Fruit fly (Drosophila melanogaster) whole organism, embryonic: ENCODE measurements around the gene Ptpmeg2.

ENCODE experiments used
- Asciz ChIP-seq: fragments of 200-800 bp; sonication (Bioruptor generic); optimal IDR thresholded peaks from 2 replicates; lab custom pipeline; 2017; ENCODE audit warnings: missing biosample characterization, mild to moderate bottlenecking, missing genetic modification characterization, missing genetic modification reagents
- CG10147 ChIP-seq: fragments of 200-800 bp; sonication (Bioruptor generic); optimal IDR thresholded peaks from 2 replicates; lab custom pipeline; 2019; ENCODE audit warnings: missing biosample characterization, mild to moderate bottlenecking, missing genetic modification characterization, moderate library complexity
- CG1024 ChIP-seq: fragments of 200-800 bp; sonication (Bioruptor generic); IDR thresholded peaks from 2 replicates; pipeline ENCODE4 v1.3.6; 2022; ENCODE audit warnings: missing biosample characterization, missing genetic modification characterization
- CG10565 ChIP-seq: fragments of 200-800 bp; sonication (Bioruptor generic); optimal IDR thresholded peaks from 3 replicates; lab custom pipeline; 2016; ENCODE audit warnings: missing biosample characterization, mild to moderate bottlenecking, missing genetic modification characterization
- CG11085 ChIP-seq: fragments of 200-800 bp; sonication (Bioruptor generic); IDR thresholded peaks from 2 replicates; pipeline ENCODE4 v1.3.6; 2022; ENCODE audit warnings: missing biosample characterization, missing genetic modification characterization
- CG15011 ChIP-seq: fragments of 200-800 bp; sonication (Bioruptor generic); optimal IDR thresholded peaks from 3 replicates; lab custom pipeline; 2018; ENCODE audit warnings: missing biosample characterization, mild to moderate bottlenecking, missing genetic modification characterization
- CG1832 ChIP-seq: fragments of 200-800 bp; sonication (Bioruptor generic); optimal IDR thresholded peaks from 2 replicates; lab custom pipeline; 2017; ENCODE audit warnings: missing biosample characterization, mild to moderate bottlenecking, missing genetic modification characterization, inconsistent platforms
- CG31388 ChIP-seq: fragments of 200-800 bp; sonication (Bioruptor generic); optimal IDR thresholded peaks from 2 replicates; lab custom pipeline; 2016; ENCODE audit warnings: missing biosample characterization, missing genetic modification characterization
- CG32532 ChIP-seq: fragments of 200-800 bp; sonication (Bioruptor generic); IDR thresholded peaks from 2 replicates; pipeline ENCODE4 v1.3.6; 2022; ENCODE audit warnings: missing biosample characterization, missing genetic modification characterization
- CG32772 ChIP-seq: fragments of 200-800 bp; sonication (Bioruptor generic); IDR thresholded peaks from 2 replicates; pipeline ENCODE4 v1.3.6; 2022; ENCODE audit warnings: missing biosample characterization, missing genetic modification characterization
- CG3281 ChIP-seq: fragments of 200-800 bp; sonication (Bioruptor generic); optimal IDR thresholded peaks from 3 replicates; lab custom pipeline; 2017; ENCODE audit warnings: missing biosample characterization, mild to moderate bottlenecking, missing genetic modification characterization
- CG4820 ChIP-seq: fragments of 200-800 bp; sonication (Bioruptor generic); optimal IDR thresholded peaks from 3 replicates; lab custom pipeline; 2016; ENCODE audit warnings: missing biosample characterization, missing genetic modification characterization
- CG6683 ChIP-seq: fragments of 200-800 bp; sonication (Bioruptor generic); optimal IDR thresholded peaks from 2 replicates; lab custom pipeline; 2017; ENCODE audit warnings: missing biosample characterization, mild to moderate bottlenecking, missing genetic modification characterization, missing genetic modification reagents
- Dbx ChIP-seq: fragments of 200-800 bp; sonication (Bioruptor generic); IDR thresholded peaks from 3 replicates; pipeline ENCODE4 v1.3.6; 2022; ENCODE audit warnings: missing biosample characterization, missing genetic modification characterization
- Fer3 ChIP-seq: fragments of 200-800 bp; sonication (Bioruptor generic); optimal IDR thresholded peaks from 2 replicates; lab custom pipeline; 2018; ENCODE audit warnings: missing biosample characterization, mild to moderate bottlenecking, missing genetic modification characterization, moderate library complexity
- HHEX ChIP-seq: fragments of 200-800 bp; sonication (Bioruptor generic); optimal IDR thresholded peaks from 3 replicates; lab custom pipeline; 2017; ENCODE audit warnings: missing biosample characterization, mild to moderate bottlenecking, missing genetic modification characterization, missing genetic modification reagents
- HmgZ ChIP-seq: fragments of 200-800 bp; sonication (Bioruptor generic); optimal IDR thresholded peaks from 2 replicates; lab custom pipeline; 2018; ENCODE audit warnings: missing biosample characterization, mild to moderate bottlenecking, missing genetic modification characterization
- Hr78 ChIP-seq, 2 experiments: fragments of 200-800 bp in 1 of 2; fragments of >200 bp in 1 of 2; sonication (Bioruptor generic) in 1 of 2; optimal IDR thresholded peaks; 2 replicates each; lab custom pipeline; 2017 to 2019; ENCODE audit warnings: missing biosample characterization in 2 of 2, missing genetic modification characterization in 2 of 2, mild to moderate bottlenecking in 1 of 2, moderate library complexity in 1 of 2
- NC2β ChIP-seq: fragments of 200-800 bp; sonication (Bioruptor generic); optimal IDR thresholded peaks from 2 replicates; lab custom pipeline; 2016; ENCODE audit warnings: missing biosample characterization, missing genetic modification characterization
- NK7.1 ChIP-seq: fragments of 200-800 bp; sonication (Bioruptor generic); optimal IDR thresholded peaks from 3 replicates; lab custom pipeline; 2016; ENCODE audit warnings: missing biosample characterization, missing genetic modification characterization
- NfI ChIP-seq: fragments of 200-800 bp; sonication (Bioruptor generic); optimal IDR thresholded peaks from 3 replicates; lab custom pipeline; 2018; ENCODE audit warnings: missing biosample characterization, mild to moderate bottlenecking, missing genetic modification characterization, moderate library complexity
- Oaz ChIP-seq: fragments of 200-800 bp; sonication (Bioruptor generic); IDR thresholded peaks from 2 replicates; pipeline ENCODE4 v1.3.6; 2022; ENCODE audit warnings: missing biosample characterization, missing genetic modification characterization
- Pdp1 ChIP-seq, 2 experiments: fragments of 200-800 bp; sonication (Bioruptor generic); optimal IDR thresholded peaks; 3 replicates each; lab custom pipeline; 2016; ENCODE audit warnings: missing biosample characterization in 2 of 2, missing genetic modification characterization in 2 of 2, mild to moderate bottlenecking in 1 of 2, moderate library complexity in 1 of 2
- Six4 ChIP-seq: fragments of 200-800 bp; sonication (Bioruptor generic); optimal IDR thresholded peaks from 2 replicates; lab custom pipeline; 2016; ENCODE audit warnings: missing biosample characterization, missing genetic modification characterization
- Trl ChIP-seq, 3 experiments: fragments of >200 bp in 2 of 3; fragments of 200-800 bp in 1 of 3; sonication (Bioruptor generic) in 1 of 3; optimal IDR thresholded peaks; 2 replicates in 1 of 3; 3 replicates in 2 of 3; lab custom pipeline; 2016 to 2017; ENCODE audit warnings: missing biosample characterization in 1 of 3, missing genetic modification characterization in 1 of 3
- Vsx1 ChIP-seq: fragments of 200-800 bp; sonication (Bioruptor generic); optimal IDR thresholded peaks from 2 replicates; lab custom pipeline; 2017; ENCODE audit warnings: missing biosample characterization, mild to moderate bottlenecking, missing genetic modification characterization, missing genetic modification reagents
- Xbp1 ChIP-seq: fragments of 200-800 bp; sonication (Bioruptor generic); optimal IDR thresholded peaks from 3 replicates; lab custom pipeline; 2016; ENCODE audit warnings: missing biosample characterization, mild to moderate bottlenecking, missing genetic modification characterization
- br ChIP-seq: fragments of >200 bp; optimal IDR thresholded peaks from 2 replicates; lab custom pipeline; 2017
- cad ChIP-seq: fragments of >200 bp; optimal IDR thresholded peaks from 2 replicates; lab custom pipeline; 2017; ENCODE audit warnings: missing biosample characterization, missing genetic modification characterization
- corto ChIP-seq: fragments of 200-800 bp; sonication (Bioruptor generic); optimal IDR thresholded peaks from 2 replicates; lab custom pipeline; 2016; ENCODE audit warnings: missing biosample characterization, mild to moderate bottlenecking, missing genetic modification characterization, moderate library complexity
- croc ChIP-seq: fragments of 200-800 bp; sonication (Bioruptor generic); conservative IDR thresholded peaks from 3 replicates; pipeline ENCODE4 v1.3.6; 2022; ENCODE audit warnings: missing biosample characterization, missing genetic modification characterization
- crol ChIP-seq: fragments of 200-800 bp; sonication (Bioruptor generic); IDR thresholded peaks from 2 replicates; pipeline ENCODE4 v1.3.6; 2022; ENCODE audit warnings: missing biosample characterization, missing genetic modification characterization
- dimm ChIP-seq: fragments of 200-800 bp; sonication (Bioruptor generic); IDR thresholded peaks from 2 replicates; pipeline ENCODE4 v1.3.6; 2022; ENCODE audit warnings: missing biosample characterization, missing genetic modification characterization
- emc ChIP-seq: fragments of 200-800 bp; sonication (Bioruptor generic); optimal IDR thresholded peaks from 2 replicates; lab custom pipeline; 2016; ENCODE audit warnings: missing biosample characterization, missing genetic modification characterization
- esg ChIP-seq: fragments of 200-800 bp; sonication (Bioruptor generic); conservative IDR thresholded peaks from 2 replicates; pipeline ENCODE4 v1.3.6; 2022; ENCODE audit warnings: missing biosample characterization, missing genetic modification characterization
- exex ChIP-seq: fragments of 200-800 bp; sonication (Bioruptor generic); optimal IDR thresholded peaks from 4 replicates; lab custom pipeline; 2018; ENCODE audit warnings: missing biosample characterization, mild to moderate bottlenecking, missing genetic modification characterization, moderate library complexity
- hb ChIP-seq: fragments of 200-800 bp; sonication (Bioruptor generic); IDR thresholded peaks from 3 replicates; pipeline ENCODE4 v1.3.6; 2022; ENCODE audit warnings: missing biosample characterization, missing genetic modification characterization; ENCODE audit not compliant: partially characterized antibody
- hth ChIP-seq: fragments of >200 bp; optimal IDR thresholded peaks from 2 replicates; lab custom pipeline; 2017; ENCODE audit warnings: inconsistent platforms
- inv ChIP-seq: fragments of 200-800 bp; sonication (Bioruptor generic); IDR thresholded peaks from 2 replicates; pipeline ENCODE4 v1.3.6; 2022; ENCODE audit warnings: missing biosample characterization, missing genetic modification characterization; ENCODE audit not compliant: partially characterized antibody
- pan ChIP-seq, 4 experiments: fragments of >200 bp in 3 of 4; fragments of 200-800 bp in 1 of 4; sonication (Bioruptor generic) in 1 of 4; optimal IDR thresholded peaks in 3 of 4; IDR thresholded peaks in 1 of 4; 2 replicates each; pipeline versions ENCODE4 v1.3.6 to Lab custom; 2017 to 2022; ENCODE audit warnings: missing biosample characterization in 2 of 4, missing genetic modification characterization in 2 of 4, mixed read lengths in 1 of 4
- pfk ChIP-seq: fragments of 200-800 bp; sonication (Bioruptor generic); optimal IDR thresholded peaks from 2 replicates; lab custom pipeline; 2018; ENCODE audit warnings: missing biosample characterization, mild to moderate bottlenecking, missing genetic modification characterization, moderate library complexity
- pros ChIP-seq: fragments of 200-800 bp; sonication (Bioruptor generic); optimal IDR thresholded peaks from 3 replicates; lab custom pipeline; 2019; ENCODE audit warnings: missing biosample characterization, mild to moderate bottlenecking, missing genetic modification characterization, moderate library complexity
- row ChIP-seq: fragments of 200-800 bp; sonication (Bioruptor generic); IDR thresholded peaks from 3 replicates; pipeline ENCODE4 v1.3.6; 2022; ENCODE audit warnings: missing biosample characterization, missing genetic modification characterization
- salm ChIP-seq: fragments of 200-800 bp; sonication (Bioruptor generic); optimal IDR thresholded peaks from 2 replicates; lab custom pipeline; 2018; ENCODE audit warnings: missing biosample characterization, mild to moderate bottlenecking, missing genetic modification characterization
- slp2 ChIP-seq: fragments of 200-800 bp; sonication (Bioruptor generic); optimal IDR thresholded peaks from 2 replicates; lab custom pipeline; 2016; ENCODE audit warnings: missing biosample characterization, missing genetic modification characterization
- sob ChIP-seq: fragments of 200-800 bp; sonication (Bioruptor generic); IDR thresholded peaks from 2 replicates; pipeline ENCODE4 v1.3.6; 2022; ENCODE audit warnings: missing biosample characterization, missing genetic modification characterization
- ssp ChIP-seq: fragments of 200-800 bp; sonication (Bioruptor generic); IDR thresholded peaks from 2 replicates; pipeline ENCODE4 v1.3.6; 2022; ENCODE audit warnings: missing biosample characterization, missing genetic modification characterization
- trem ChIP-seq: fragments of 200-800 bp; optimal IDR thresholded peaks from 3 replicates; lab custom pipeline; 2019; ENCODE audit warnings: missing biosample characterization, mild to moderate bottlenecking, missing genetic modification characterization, moderate library complexity
- vnd ChIP-seq: fragments of 200-800 bp; sonication (Bioruptor generic); IDR thresholded peaks from 3 replicates; pipeline ENCODE4 v1.3.6; 2022; ENCODE audit warnings: missing biosample characterization, missing genetic modification characterization; ENCODE audit not compliant: partially characterized antibody
- wor ChIP-seq: fragments of 200-800 bp; sonication (Bioruptor generic); IDR thresholded peaks from 2 replicates; pipeline ENCODE4 v1.3.6; 2022; ENCODE audit warnings: missing biosample characterization, missing genetic modification characterization

Ptpmeg2 gene

dm6 chrX:9646022-9646421 is 12.9 kb downstream of the Ptpmeg2 start (continued):
- TF ChIP-seq pan (optimal IDR thresholded peaks at IDR 0.05; lab: Kevin White, UChicago) (no peak), pan (GFP tag; optimal IDR thresholded peaks at IDR 0.05 in 1 of 2, IDR thresholded peaks at IDR 0.05 in 1 of 2) (peak in 1 of 2 experiments; percentile 98), pros (GFP tag; lab: Kevin White, UChicago) (peak; percentile 26), CG3281 (GFP tag; lab: Kevin White, UChicago) (peak; percentile 93), Hr78 (GFP tag; optimal IDR thresholded peaks at IDR 0.05; lab: Kevin White, UChicago) (peak in 1 of 2 experiments; percentile 90), Xbp1 (GFP tag; lab: Kevin White, UChicago) (peak; percentile 98), inv (no peak), croc (peak; percentile 95), CG32532 (GFP tag; lab: Robert Waterston, UW) (peak; percentile 92), CG31388 (GFP tag; lab: Kevin White, UChicago) (peak; percentile 93), wor (GFP tag; lab: Robert Waterston, UW) (peak; percentile 93), salm (tag; lab: Kevin White, UChicago) (peak; percentile 95), CG1832 (GFP tag; lab: Kevin White, UChicago) (peak; percentile 29), HHEX (GFP tag; lab: Kevin White, UChicago) (peak; percentile 97), CG1024 (GFP tag; lab: Robert Waterston, UW) (peak; percentile 95), HmgZ (tag; lab: Kevin White, UChicago) (peak; percentile 95), CG6683 (GFP tag; lab: Kevin White, UChicago) (peak; percentile 89), NC2β (peak; percentile 97), dimm (GFP tag; lab: Robert Waterston, UW) (peak; percentile 97), sob (GFP tag; lab: Robert Waterston, UW) (peak; percentile 98), corto (peak; percentile 97), hth (no peak), exex (tag; lab: Kevin White, UChicago) (peak; percentile 69), crol (peak; percentile 88), CG11085 (GFP tag; lab: Robert Waterston, UW) (peak; percentile 92), CG32772 (peak; percentile 97), ssp (GFP tag; lab: Robert Waterston, UW) (peak; percentile 89), Pdp1 (GFP tag; optimal IDR thresholded peaks at IDR 0.05; lab: Kevin White, UChicago) (peak; percentile 97), br (lab: Kevin White, UChicago) (no peak), Vsx1 (GFP tag; lab: Kevin White, UChicago) (peak; percentile 91), Trl (optimal IDR thresholded peaks at IDR 0.05; lab: Kevin White, UChicago) (no peak), Trl (GFP tag; optimal IDR thresholded peaks at IDR 0.05; lab: Kevin White, UChicago) (peak; percentile 98), vnd (GFP tag; lab: Robert Waterston, UW) (no peak), CG10565 (GFP tag; lab: Kevin White, UChicago) (peak; percentile 93), cad (GFP tag; lab: Kevin White, UChicago) (no peak), CG10147 (GFP tag; lab: Kevin White, UChicago) (peak; percentile 91), emc (GFP tag; lab: Kevin White, UChicago) (peak; percentile 95), CG4820 (peak; percentile 97), Fer3 (peak; percentile 93), trem (peak; percentile 89), pfk (GFP tag; lab: Kevin White, UChicago) (no peak), esg (GFP tag; lab: Robert Waterston, UW) (peak; percentile 97), NfI (GFP tag; lab: Kevin White, UChicago) (peak; percentile 98), Six4 (GFP tag; lab: Kevin White, UChicago) (peak; percentile 98), hb (GFP tag; lab: Robert Waterston, UW) (no peak), Oaz (GFP tag; lab: Robert Waterston, UW) (peak; percentile 96), Asciz (GFP tag; lab: Kevin White, UChicago) (peak; percentile 97), CG15011 (GFP tag; lab: Kevin White, UChicago) (peak; percentile 88), NK7.1 (peak; percentile 95), row (GFP tag; lab: Robert Waterston, UW) (peak; percentile 98), Dbx (GFP tag; lab: Robert Waterston, UW) (peak; percentile 94), slp2 (peak; percentile 97)
